Fruit fly (Drosophila melanogaster) whole organism, embryonic: Measurements from ENCODE around the gene Cp190.

Source experiments
- Atf3 ChIP-seq: fragments of 200-800 bp; sonication (Bioruptor generic); optimal IDR thresholded peaks from 3 replicates; lab custom pipeline; 2016; ENCODE audit warnings: missing biosample characterization, missing genetic modification characterization
- Atf6 ChIP-seq: fragments of 200-800 bp; sonication (Bioruptor generic); IDR thresholded peaks from 2 replicates; pipeline ENCODE4 v1.3.6; 2022; ENCODE audit warnings: missing biosample characterization, missing genetic modification characterization
- Awh ChIP-seq: fragments of 200-800 bp; sonication (Bioruptor generic); IDR thresholded peaks from 2 replicates; pipeline ENCODE4, ENCODE4 v1.3.6; 2022; ENCODE audit warnings: missing biosample characterization, missing genetic modification characterization
- B-H2 ChIP-seq: fragments of 200-800 bp; sonication (Bioruptor generic); optimal IDR thresholded peaks from 2 replicates; lab custom pipeline; 2018; ENCODE audit warnings: missing biosample characterization, mild to moderate bottlenecking, missing genetic modification characterization
- Bgb ChIP-seq: fragments of 200-800 bp; sonication (Bioruptor generic); IDR thresholded peaks from 2 replicates; pipeline ENCODE4 v1.3.6; 2022; ENCODE audit warnings: missing biosample characterization, missing genetic modification characterization; ENCODE audit not compliant: partially characterized antibody
- CG10147 ChIP-seq: fragments of 200-800 bp; sonication (Bioruptor generic); optimal IDR thresholded peaks from 2 replicates; lab custom pipeline; 2019; ENCODE audit warnings: missing biosample characterization, mild to moderate bottlenecking, missing genetic modification characterization, moderate library complexity
- CG10543 ChIP-seq: fragments of 200-800 bp; sonication (Bioruptor generic); optimal IDR thresholded peaks from 3 replicates; lab custom pipeline; 2017; ENCODE audit warnings: missing biosample characterization, mild to moderate bottlenecking, missing genetic modification characterization, moderate library complexity
- CG10979 ChIP-seq: fragments of 200-800 bp; sonication (Bioruptor generic); optimal IDR thresholded peaks from 2 replicates; lab custom pipeline; 2018; ENCODE audit warnings: missing biosample characterization, mild to moderate bottlenecking, missing genetic modification characterization, moderate library complexity
- CG11085 ChIP-seq: fragments of 200-800 bp; sonication (Bioruptor generic); IDR thresholded peaks from 2 replicates; pipeline ENCODE4 v1.3.6; 2022; ENCODE audit warnings: missing biosample characterization, missing genetic modification characterization
- CG12299 ChIP-seq: fragments of 200-800 bp; sonication (Bioruptor generic); optimal IDR thresholded peaks from 2 replicates; lab custom pipeline; 2018; ENCODE audit warnings: missing biosample characterization, mild to moderate bottlenecking, missing genetic modification characterization
- CG13894 ChIP-seq: fragments of 200-800 bp; sonication (Bioruptor generic); optimal IDR thresholded peaks from 3 replicates; lab custom pipeline; 2018; ENCODE audit warnings: missing biosample characterization, mild to moderate bottlenecking, missing genetic modification characterization, moderate library complexity
- CG17328 ChIP-seq: fragments of 200-800 bp; sonication (Bioruptor generic); IDR thresholded peaks from 2 replicates; pipeline ENCODE4 v1.3.6; 2022; ENCODE audit warnings: missing biosample characterization, missing genetic modification characterization
- CG17568 ChIP-seq: fragments of 200-800 bp; sonication (Bioruptor generic); optimal IDR thresholded peaks from 2 replicates; lab custom pipeline; 2018; ENCODE audit warnings: missing biosample characterization, mild to moderate bottlenecking, missing genetic modification characterization, moderate library complexity
- CG1792 ChIP-seq: fragments of 200-800 bp; sonication (Bioruptor generic); optimal IDR thresholded peaks from 2 replicates; lab custom pipeline; 2016; ENCODE audit warnings: missing biosample characterization, missing genetic modification characterization
- CG18476 ChIP-seq: fragments of 200-800 bp; sonication (Bioruptor generic); optimal IDR thresholded peaks from 2 replicates; lab custom pipeline; 2016; ENCODE audit warnings: missing biosample characterization, mild to moderate bottlenecking, missing genetic modification characterization
- CG2116 ChIP-seq: fragments of 200-800 bp; sonication (Bioruptor generic); optimal IDR thresholded peaks from 3 replicates; lab custom pipeline; 2018; ENCODE audit warnings: missing biosample characterization, mild to moderate bottlenecking, missing genetic modification characterization
- CG2875 ChIP-seq: fragments of 200-800 bp; sonication (Bioruptor generic); optimal IDR thresholded peaks from 2 replicates; lab custom pipeline; 2017; ENCODE audit warnings: missing biosample characterization, mild to moderate bottlenecking, missing genetic modification characterization, missing genetic modification reagents
- CG31388 ChIP-seq: fragments of 200-800 bp; sonication (Bioruptor generic); optimal IDR thresholded peaks from 2 replicates; lab custom pipeline; 2016; ENCODE audit warnings: missing biosample characterization, missing genetic modification characterization
- CG3726 ChIP-seq: fragments of 200-800 bp; sonication (Bioruptor generic); IDR thresholded peaks from 3 replicates; pipeline ENCODE4, ENCODE4 v1.3.6; 2022; ENCODE audit warnings: missing biosample characterization, missing genetic modification characterization
- CG4820 ChIP-seq: fragments of 200-800 bp; sonication (Bioruptor generic); optimal IDR thresholded peaks from 3 replicates; lab custom pipeline; 2016; ENCODE audit warnings: missing biosample characterization, missing genetic modification characterization
- CG7786 ChIP-seq: fragments of 200-800 bp; sonication (Bioruptor generic); optimal IDR thresholded peaks from 2 replicates; lab custom pipeline; 2016; ENCODE audit warnings: missing biosample characterization, missing genetic modification characterization
- CG7839 ChIP-seq: fragments of 200-800 bp; sonication (Bioruptor generic); optimal IDR thresholded peaks from 3 replicates; lab custom pipeline; 2018; ENCODE audit warnings: missing biosample characterization, mild to moderate bottlenecking, missing genetic modification characterization, moderate library complexity
- Deaf1 ChIP-seq: fragments of 200-800 bp; optimal IDR thresholded peaks from 3 replicates; lab custom pipeline; 2019; ENCODE audit warnings: missing biosample characterization, mild to moderate bottlenecking, missing genetic modification characterization, moderate library complexity
- HLHmδ ChIP-seq: fragments of 200-800 bp; sonication (Bioruptor generic); optimal IDR thresholded peaks from 2 replicates; lab custom pipeline; 2018; ENCODE audit warnings: missing biosample characterization, mild to moderate bottlenecking, missing genetic modification characterization, moderate library complexity
- Hr51 ChIP-seq, 2 experiments: fragments of 200-800 bp; sonication (Bioruptor generic); optimal IDR thresholded peaks; 2 replicates in 1 of 2; 3 replicates in 1 of 2; lab custom pipeline; 2016 to 2018; ENCODE audit warnings: missing biosample characterization in 2 of 2, missing genetic modification characterization in 2 of 2, mild to moderate bottlenecking in 1 of 2, moderate library complexity in 1 of 2
- Lhr ChIP-seq: fragments of 200-800 bp; sonication (Bioruptor generic); optimal IDR thresholded peaks from 3 replicates; lab custom pipeline; 2017; ENCODE audit warnings: mild to moderate bottlenecking, missing biosample characterization, missing genetic modification reagents, missing genetic modification characterization
- Mes4 ChIP-seq: fragments of 200-800 bp; sonication (Bioruptor generic); optimal IDR thresholded peaks from 2 replicates; lab custom pipeline; 2016; ENCODE audit warnings: missing biosample characterization, missing genetic modification characterization
- Myb ChIP-seq: fragments of 200-800 bp; sonication (Bioruptor generic); optimal IDR thresholded peaks from 2 replicates; lab custom pipeline; 2016; ENCODE audit warnings: missing biosample characterization, missing genetic modification characterization
- NC2β ChIP-seq: fragments of 200-800 bp; sonication (Bioruptor generic); optimal IDR thresholded peaks from 2 replicates; lab custom pipeline; 2016; ENCODE audit warnings: missing biosample characterization, missing genetic modification characterization
- Sin3A ChIP-seq: fragments of >200 bp; optimal IDR thresholded peaks from 2 replicates; lab custom pipeline; 2018
- Six4 ChIP-seq: fragments of 200-800 bp; sonication (Bioruptor generic); optimal IDR thresholded peaks from 2 replicates; lab custom pipeline; 2016; ENCODE audit warnings: missing biosample characterization, missing genetic modification characterization
- Sox102F ChIP-seq: fragments of 200-800 bp; sonication (Bioruptor generic); optimal IDR thresholded peaks from 2 replicates; lab custom pipeline; 2018; ENCODE audit warnings: missing biosample characterization, mild to moderate bottlenecking, missing genetic modification characterization, moderate library complexity
- Sry-δ ChIP-seq: fragments of 200-800 bp; sonication (Bioruptor generic); optimal IDR thresholded peaks from 2 replicates; lab custom pipeline; 2016; ENCODE audit warnings: missing biosample characterization, missing genetic modification characterization
- Tbp ChIP-seq: fragments of >200 bp; optimal IDR thresholded peaks from 2 replicates; lab custom pipeline; 2018; ENCODE audit warnings: missing biosample characterization, missing genetic modification characterization
- aop ChIP-seq: fragments of 200-800 bp; sonication (Bioruptor generic); IDR thresholded peaks from 2 replicates; pipeline ENCODE4 v1.3.6; 2022; ENCODE audit warnings: missing biosample characterization, missing genetic modification characterization
- bcd ChIP-seq: fragments of 200-800 bp; sonication (Bioruptor generic); optimal IDR thresholded peaks from 2 replicates; lab custom pipeline; 2017; ENCODE audit warnings: missing biosample characterization, mild to moderate bottlenecking, missing genetic modification characterization
- ewg ChIP-seq: fragments of 200-800 bp; sonication (Bioruptor generic); optimal IDR thresholded peaks from 3 replicates; lab custom pipeline; 2017; ENCODE audit warnings: mild to moderate bottlenecking, missing biosample characterization, missing genetic modification reagents, missing genetic modification characterization
- fd64A ChIP-seq: fragments of 200-800 bp; sonication (Bioruptor generic); optimal IDR thresholded peaks from 3 replicates; lab custom pipeline; 2018; ENCODE audit warnings: missing biosample characterization, mild to moderate bottlenecking, missing genetic modification characterization
- gce ChIP-seq: fragments of 200-800 bp; sonication (Bioruptor generic); IDR thresholded peaks from 3 replicates; pipeline ENCODE4 v1.3.6; 2022; ENCODE audit warnings: missing biosample characterization, missing genetic modification characterization
- mam ChIP-seq: fragments of 200-800 bp; sonication (Bioruptor generic); optimal IDR thresholded peaks from 3 replicates; lab custom pipeline; 2016; ENCODE audit warnings: missing biosample characterization, missing genetic modification characterization
- pb ChIP-seq: fragments of 200-800 bp; sonication (Bioruptor generic); optimal IDR thresholded peaks from 3 replicates; lab custom pipeline; 2016; ENCODE audit warnings: missing biosample characterization, missing genetic modification characterization
- row ChIP-seq: fragments of 200-800 bp; sonication (Bioruptor generic); IDR thresholded peaks from 3 replicates; pipeline ENCODE4 v1.3.6; 2022; ENCODE audit warnings: missing biosample characterization, missing genetic modification characterization
- sqz ChIP-seq: fragments of 200-800 bp; sonication (Bioruptor generic); optimal IDR thresholded peaks from 3 replicates; lab custom pipeline; 2018; ENCODE audit warnings: missing biosample characterization, mild to moderate bottlenecking, missing genetic modification characterization
- stc ChIP-seq: fragments of 200-800 bp; sonication (Bioruptor generic); IDR thresholded peaks from 2 replicates; pipeline ENCODE4 v1.3.6; 2022; ENCODE audit warnings: missing biosample characterization, missing genetic modification characterization
- sug ChIP-seq: fragments of 200-800 bp; optimal IDR thresholded peaks from 2 replicates; lab custom pipeline; 2019; ENCODE audit warnings: missing biosample characterization, mild to moderate bottlenecking, missing genetic modification characterization, moderate library complexity
- tap ChIP-seq: fragments of 200-800 bp; optimal IDR thresholded peaks from 3 replicates; lab custom pipeline; 2019; ENCODE audit warnings: missing biosample characterization, mild to moderate bottlenecking, missing genetic modification characterization, moderate library complexity
- tgo ChIP-seq: fragments of 200-800 bp; sonication (Bioruptor generic); IDR thresholded peaks from 3 replicates; pipeline ENCODE4 v1.3.6; 2022; ENCODE audit warnings: missing biosample characterization, missing genetic modification characterization
- trh ChIP-seq: fragments of 200-800 bp; sonication (Bioruptor generic); optimal IDR thresholded peaks from 2 replicates; lab custom pipeline; 2016; ENCODE audit warnings: missing biosample characterization, missing genetic modification characterization
- wor ChIP-seq: fragments of 200-800 bp; sonication (Bioruptor generic); IDR thresholded peaks from 2 replicates; pipeline ENCODE4 v1.3.6; 2022; ENCODE audit warnings: missing biosample characterization, missing genetic modification characterization

Gene Cp190

DNA sequence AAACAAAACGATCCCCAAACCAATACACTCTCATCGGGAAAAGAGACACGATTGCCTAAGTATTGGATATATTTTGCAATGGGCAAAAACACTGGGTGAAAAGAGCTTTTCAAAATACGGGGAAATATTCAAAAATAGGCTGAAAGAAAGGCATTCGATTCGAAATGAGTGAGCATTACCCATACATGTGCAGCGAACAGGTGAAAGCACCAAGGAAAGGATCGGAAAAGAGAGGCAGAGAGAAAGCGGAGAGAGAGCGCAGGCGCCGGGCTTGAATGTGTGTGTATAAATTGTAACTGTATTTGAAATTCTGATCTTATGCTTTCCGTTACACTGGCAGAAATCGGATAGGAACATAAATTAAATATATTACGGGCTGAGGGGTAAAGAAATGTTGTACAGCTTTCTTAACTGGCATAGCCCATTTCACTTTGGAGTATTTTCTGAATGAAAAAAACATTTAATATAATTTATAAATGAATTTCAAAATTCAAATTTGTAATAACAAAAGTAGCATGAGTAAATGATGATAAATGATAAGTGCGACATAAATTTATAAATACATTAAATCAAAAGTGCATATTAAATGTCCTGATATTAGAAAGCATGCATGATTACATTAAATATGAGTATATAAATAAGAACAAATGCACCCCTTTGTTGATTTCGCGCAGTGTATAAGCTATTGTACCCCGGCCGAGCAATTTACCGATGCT is 5.7 kb upstream of the Cp190 start (continued):
- TF ChIP-seq Hr51 (GFP tag; optimal IDR thresholded peaks at IDR 0.05; lab: Kevin White, UChicago) = peak in 1 of 2 experiments; percentile 77
- TF ChIP-seq Myb = no peak
- no peak for TF ChIP-seq B-H2
- TF ChIP-seq Sry-δ = no peak
- peak; percentile 28; the same call in 1 of the 2 replicates for TF ChIP-seq wor (GFP tag; lab: Robert Waterston, UW)
- TF ChIP-seq sqz = peak; percentile 61
- TF ChIP-seq Tbp (GFP tag; lab: Kevin White, UChicago) = no peak
- TF ChIP-seq fd64A (GFP tag; lab: Kevin White, UChicago) = no peak
- TF ChIP-seq pb = no peak
- TF ChIP-seq CG18476 = peak; percentile 42
- peak; percentile 78 for TF ChIP-seq bcd (GFP tag; lab: Kevin White, UChicago)
- TF ChIP-seq CG13894 (tag; lab: Kevin White, UChicago) = no peak
- no peak for TF ChIP-seq aop
- TF ChIP-seq CG2875 (GFP tag; lab: Kevin White, UChicago) = peak; percentile 75
- peak; percentile 2 for TF ChIP-seq mam (GFP tag; lab: Kevin White, UChicago)
- TF ChIP-seq CG31388 (GFP tag; lab: Kevin White, UChicago) = no peak
- no peak for TF ChIP-seq HLHmδ (GFP tag; lab: Kevin White, UChicago)
- peak; percentile 78 for TF ChIP-seq Sox102F (GFP tag; lab: Kevin White, UChicago)
- peak; percentile 87 for TF ChIP-seq CG10979
- TF ChIP-seq Sin3A = no peak

DNA sequence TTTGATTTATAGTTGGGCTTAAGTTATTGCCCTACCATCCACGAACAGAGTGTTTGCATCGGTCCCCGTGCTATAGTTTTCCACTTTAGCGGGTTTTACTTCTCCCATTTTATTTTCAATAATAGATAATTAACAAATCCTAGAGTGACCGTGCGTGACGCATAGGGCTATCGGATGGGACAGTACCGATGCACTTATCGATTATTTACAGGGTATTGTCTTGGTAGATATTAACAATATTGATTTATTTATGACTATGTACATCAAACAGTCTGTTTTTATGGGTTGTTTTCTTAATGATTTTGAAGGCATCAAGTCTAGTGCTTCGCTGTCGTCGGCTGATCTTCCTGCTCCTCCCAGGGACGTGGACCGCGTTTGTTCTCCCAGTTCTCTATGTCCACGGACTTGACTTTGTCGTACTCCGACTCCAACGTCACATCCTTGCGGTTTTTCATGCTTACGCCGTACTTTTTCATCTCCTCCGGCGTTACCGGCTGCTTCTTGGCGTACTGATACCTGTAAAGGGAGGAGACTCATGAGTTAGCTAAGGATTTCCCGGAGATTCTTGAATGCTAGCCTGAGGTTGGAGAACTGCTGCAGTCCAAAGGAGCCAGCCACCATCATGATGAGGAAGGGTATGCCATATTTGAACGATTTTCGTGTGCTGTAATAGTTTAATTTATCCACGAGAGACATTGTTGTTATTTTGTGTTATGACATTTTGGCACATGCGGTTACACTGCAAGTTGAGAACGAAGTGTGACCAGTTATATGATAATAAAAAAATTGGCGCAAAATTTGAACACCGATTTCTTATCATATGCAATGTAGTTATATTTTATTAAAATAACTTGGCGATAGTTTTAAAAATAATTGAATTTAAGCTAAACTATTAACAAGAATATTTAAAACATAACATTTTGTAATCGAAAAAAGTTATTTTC is 3.2 kb upstream of the Cp190 start, which contains the start of the genes MRG15 and Tm1:
Gene MRG15, minus strand, starts transcription at position 184 of the 944 bp plus-strand sequence.
Gene Tm1, plus strand, starts transcription at position 295 of the 944 bp plus-strand sequence.
- TF ChIP-seq Atf6 (GFP tag; lab: Robert Waterston, UW) = no peak
- no peak for TF ChIP-seq CG12299 (tag; lab: Kevin White, UChicago)
- TF ChIP-seq CG7839 = no peak
- TF ChIP-seq Awh (GFP tag; lab: Robert Waterston, UW) = no peak
- TF ChIP-seq sug = peak; percentile 10
- TF ChIP-seq Deaf1 (tag; lab: Kevin White, UChicago) = no peak
- TF ChIP-seq tgo = no peak
- TF ChIP-seq CG4820 = no peak
- TF ChIP-seq CG17568 = no peak
- TF ChIP-seq row = peak; percentile 39; the same call in 2 of the 3 replicates
- no peak for TF ChIP-seq Atf3
- TF ChIP-seq Six4 (GFP tag; lab: Kevin White, UChicago) = no peak
- no peak for TF ChIP-seq trh
- TF ChIP-seq tap = no peak
- TF ChIP-seq CG10147 (GFP tag; lab: Kevin White, UChicago) = no peak
- no peak for TF ChIP-seq CG11085 (GFP tag; lab: Robert Waterston, UW)
- no peak for TF ChIP-seq CG1792 (GFP tag; lab: Kevin White, UChicago)
- TF ChIP-seq CG2116 (GFP tag; lab: Kevin White, UChicago) = peak; percentile 67
- TF ChIP-seq stc (GFP tag; lab: Robert Waterston, UW) = no peak
- TF ChIP-seq gce = no peak
- TF ChIP-seq ewg (GFP tag; lab: Kevin White, UChicago) = no peak
- TF ChIP-seq CG17328 (GFP tag; lab: Robert Waterston, UW) = no peak
- TF ChIP-seq Lhr (GFP tag; lab: Kevin White, UChicago) = no peak
- no peak for TF ChIP-seq NC2β
- TF ChIP-seq Bgb (GFP tag; lab: Robert Waterston, UW) = peak; percentile 71
- TF ChIP-seq CG7786 (GFP tag; lab: Kevin White, UChicago) = no peak
- no peak for TF ChIP-seq Mes4 (GFP tag; lab: Kevin White, UChicago)
- TF ChIP-seq CG10543 (GFP tag; lab: Kevin White, UChicago) = no peak
- no peak for TF ChIP-seq CG3726 (GFP tag; lab: Robert Waterston, UW)
